Fruit fly (Drosophila melanogaster) whole organism, embryonic: Measurements from ENCODE around the gene CG4456.

Experiments used
- Abd-B ChIP-seq: fragments of 200-800 bp; sonication (Bioruptor generic); optimal IDR thresholded peaks from 2 replicates; lab custom pipeline; 2018; ENCODE audit warnings: missing biosample characterization, mild to moderate bottlenecking, missing genetic modification characterization, moderate library complexity
- Atf6 ChIP-seq: fragments of 200-800 bp; sonication (Bioruptor generic); IDR thresholded peaks from 2 replicates; pipeline ENCODE4 v1.3.6; 2022; ENCODE audit warnings: missing biosample characterization, missing genetic modification characterization
- BtbVII ChIP-seq: fragments of 200-800 bp; sonication (Bioruptor generic); optimal IDR thresholded peaks from 3 replicates; lab custom pipeline; 2017; ENCODE audit warnings: missing biosample characterization, mild to moderate bottlenecking, missing genetic modification characterization
- CG10543 ChIP-seq: fragments of 200-800 bp; sonication (Bioruptor generic); optimal IDR thresholded peaks from 3 replicates; lab custom pipeline; 2017; ENCODE audit warnings: missing biosample characterization, mild to moderate bottlenecking, missing genetic modification characterization, moderate library complexity
- CG11085 ChIP-seq: fragments of 200-800 bp; sonication (Bioruptor generic); IDR thresholded peaks from 2 replicates; pipeline ENCODE4 v1.3.6; 2022; ENCODE audit warnings: missing biosample characterization, missing genetic modification characterization
- CG11398 ChIP-seq: fragments of 200-800 bp; sonication (Bioruptor generic); optimal IDR thresholded peaks from 2 replicates; lab custom pipeline; 2016; ENCODE audit warnings: missing biosample characterization, missing genetic modification characterization
- CG12219 ChIP-seq: fragments of 200-800 bp; sonication (Bioruptor generic); optimal IDR thresholded peaks from 3 replicates; lab custom pipeline; 2018; ENCODE audit warnings: missing biosample characterization, mild to moderate bottlenecking, missing genetic modification characterization
- CG12236 ChIP-seq: fragments of 200-800 bp; sonication (Bioruptor generic); optimal IDR thresholded peaks from 2 replicates; lab custom pipeline; 2016; ENCODE audit warnings: missing biosample characterization, missing genetic modification characterization
- CG12659 ChIP-seq: fragments of 200-800 bp; sonication (Bioruptor generic); optimal IDR thresholded peaks from 3 replicates; lab custom pipeline; 2017; ENCODE audit warnings: mild to moderate bottlenecking, missing biosample characterization, missing genetic modification reagents, missing genetic modification characterization
- CG14710 ChIP-seq: fragments of 200-800 bp; sonication (Bioruptor generic); optimal IDR thresholded peaks from 3 replicates; lab custom pipeline; 2019; ENCODE audit warnings: missing biosample characterization, mild to moderate bottlenecking, missing genetic modification characterization, moderate library complexity
- CG15269 ChIP-seq: fragments of 200-800 bp; sonication (Bioruptor generic); optimal IDR thresholded peaks from 2 replicates; lab custom pipeline; 2018; ENCODE audit warnings: missing biosample characterization, mild to moderate bottlenecking, missing genetic modification characterization, moderate library complexity
- CG15601 ChIP-seq: fragments of 200-800 bp; sonication (Bioruptor generic); optimal IDR thresholded peaks from 3 replicates; lab custom pipeline; 2019; ENCODE audit warnings: missing biosample characterization, mild to moderate bottlenecking, missing genetic modification characterization, moderate library complexity
- CG16863 ChIP-seq: fragments of 200-800 bp; sonication (Bioruptor generic); optimal IDR thresholded peaks from 3 replicates; lab custom pipeline; 2016; ENCODE audit warnings: missing biosample characterization, missing genetic modification characterization
- CG17359 ChIP-seq: fragments of 200-800 bp; sonication (Bioruptor generic); optimal IDR thresholded peaks from 3 replicates; lab custom pipeline; 2018; ENCODE audit warnings: missing biosample characterization, mild to moderate bottlenecking, missing genetic modification characterization, moderate library complexity
- CG1832 ChIP-seq: fragments of 200-800 bp; sonication (Bioruptor generic); optimal IDR thresholded peaks from 2 replicates; lab custom pipeline; 2017; ENCODE audit warnings: missing biosample characterization, mild to moderate bottlenecking, missing genetic modification characterization, inconsistent platforms
- CG30403 ChIP-seq: fragments of 200-800 bp; sonication (Bioruptor generic); optimal IDR thresholded peaks from 3 replicates; lab custom pipeline; 2016; ENCODE audit warnings: missing biosample characterization, missing genetic modification characterization
- CG3847 ChIP-seq: fragments of 200-800 bp; sonication (Bioruptor generic); IDR thresholded peaks from 2 replicates; pipeline ENCODE4 v1.3.6; 2022; ENCODE audit warnings: missing biosample characterization, missing genetic modification characterization
- CG42726 ChIP-seq: fragments of 200-800 bp; sonication (Bioruptor generic); IDR thresholded peaks from 2 replicates; pipeline ENCODE4 v1.3.6; 2022; ENCODE audit warnings: missing biosample characterization, missing genetic modification characterization; ENCODE audit not compliant: partially characterized antibody
- CG4424 ChIP-seq: fragments of 200-800 bp; sonication (Bioruptor generic); optimal IDR thresholded peaks from 3 replicates; lab custom pipeline; 2016; ENCODE audit warnings: missing biosample characterization, missing genetic modification characterization
- CG4730 ChIP-seq: fragments of 200-800 bp; sonication (Bioruptor generic); IDR thresholded peaks from 2 replicates; pipeline ENCODE4 v1.3.6; 2022; ENCODE audit warnings: missing biosample characterization, missing genetic modification characterization
- CG8281 ChIP-seq: fragments of 200-800 bp; sonication (Bioruptor generic); optimal IDR thresholded peaks from 2 replicates; lab custom pipeline; 2018; ENCODE audit warnings: missing biosample characterization, mild to moderate bottlenecking, missing genetic modification characterization, moderate library complexity
- CG9932 ChIP-seq: fragments of 200-800 bp; sonication (Bioruptor generic); IDR thresholded peaks from 2 replicates; pipeline ENCODE4 v1.3.6; 2022; ENCODE audit warnings: missing biosample characterization, missing genetic modification characterization
- CkIIα-i1 ChIP-seq: fragments of 200-800 bp; sonication (Bioruptor generic); IDR thresholded peaks from 2 replicates; pipeline ENCODE4 v1.3.6; 2022; ENCODE audit warnings: missing biosample characterization, missing genetic modification characterization
- Dfd ChIP-seq, 2 experiments: fragments of >200 bp; optimal IDR thresholded peaks; 2 replicates each; lab custom pipeline; 2017; ENCODE audit warnings: missing biosample characterization in 2 of 2, missing genetic modification characterization in 2 of 2
- Dp ChIP-seq: fragments of 200-800 bp; sonication (Bioruptor generic); optimal IDR thresholded peaks from 2 replicates; lab custom pipeline; 2018; ENCODE audit warnings: missing biosample characterization, mild to moderate bottlenecking, missing genetic modification characterization, moderate library complexity
- Ets65A ChIP-seq: fragments of 200-800 bp; sonication (Bioruptor generic); peaks from one replicate; lab custom pipeline; 2016; ENCODE audit warnings: missing biosample characterization, missing genetic modification characterization
- Ets97D ChIP-seq: fragments of 200-800 bp; sonication (Bioruptor generic); optimal IDR thresholded peaks from 3 replicates; lab custom pipeline; 2016; ENCODE audit warnings: missing biosample characterization, missing genetic modification characterization
- Fer3 ChIP-seq: fragments of 200-800 bp; sonication (Bioruptor generic); optimal IDR thresholded peaks from 2 replicates; lab custom pipeline; 2018; ENCODE audit warnings: missing biosample characterization, mild to moderate bottlenecking, missing genetic modification characterization, moderate library complexity
- Meics ChIP-seq: fragments of 200-800 bp; sonication (Bioruptor generic); optimal IDR thresholded peaks from 2 replicates; lab custom pipeline; 2017; ENCODE audit warnings: missing biosample characterization, mild to moderate bottlenecking, missing genetic modification characterization
- Poxn ChIP-seq: fragments of 200-800 bp; sonication (Bioruptor generic); IDR thresholded peaks from 2 replicates; pipeline ENCODE4 v1.3.6; 2022; ENCODE audit warnings: missing biosample characterization, missing genetic modification characterization
- Rx ChIP-seq: fragments of 200-800 bp; sonication (Bioruptor generic); IDR thresholded peaks from 2 replicates; pipeline ENCODE4 v1.3.6; 2022; ENCODE audit warnings: missing biosample characterization, missing genetic modification characterization
- Six4 ChIP-seq: fragments of 200-800 bp; sonication (Bioruptor generic); optimal IDR thresholded peaks from 2 replicates; lab custom pipeline; 2016; ENCODE audit warnings: missing biosample characterization, missing genetic modification characterization
- Spps ChIP-seq: fragments of 200-800 bp; sonication (Bioruptor generic); optimal IDR thresholded peaks from 2 replicates; lab custom pipeline; 2018; ENCODE audit warnings: missing biosample characterization, mild to moderate bottlenecking, missing genetic modification characterization
- Xbp1 ChIP-seq: fragments of 200-800 bp; sonication (Bioruptor generic); optimal IDR thresholded peaks from 3 replicates; lab custom pipeline; 2016; ENCODE audit warnings: missing biosample characterization, mild to moderate bottlenecking, missing genetic modification characterization
- ab ChIP-seq: fragments of 200-800 bp; sonication (Bioruptor generic); optimal IDR thresholded peaks from 2 replicates; lab custom pipeline; 2016; ENCODE audit warnings: missing biosample characterization, missing genetic modification characterization
- bowl ChIP-seq: fragments of 200-800 bp; sonication (Bioruptor generic); IDR thresholded peaks from 2 replicates; pipeline ENCODE4 v1.3.6; 2022; ENCODE audit warnings: missing biosample characterization, missing genetic modification characterization
- bsh ChIP-seq, 2 experiments: fragments of 200-800 bp; sonication (Bioruptor generic); optimal IDR thresholded peaks; 2 replicates each; lab custom pipeline; 2017 to 2018; ENCODE audit warnings: mild to moderate bottlenecking in 2 of 2, missing biosample characterization in 2 of 2, missing genetic modification characterization in 2 of 2, moderate library complexity in 1 of 2
- cato ChIP-seq: fragments of 200-800 bp; sonication (Bioruptor generic); optimal IDR thresholded peaks from 2 replicates; lab custom pipeline; 2016; ENCODE audit warnings: missing biosample characterization, missing genetic modification characterization, borderline replicate concordance
- dimm ChIP-seq: fragments of 200-800 bp; sonication (Bioruptor generic); IDR thresholded peaks from 2 replicates; pipeline ENCODE4 v1.3.6; 2022; ENCODE audit warnings: missing biosample characterization, missing genetic modification characterization
- dm ChIP-seq: fragments of 200-800 bp; sonication (Bioruptor generic); optimal IDR thresholded peaks from 3 replicates; lab custom pipeline; 2016; ENCODE audit warnings: missing biosample characterization, missing genetic modification characterization
- dmrt11E ChIP-seq: fragments of 200-800 bp; sonication (Bioruptor generic); optimal IDR thresholded peaks from 3 replicates; lab custom pipeline; 2018; ENCODE audit warnings: missing biosample characterization, mild to moderate bottlenecking, missing genetic modification characterization, moderate library complexity
- hth ChIP-seq: fragments of >200 bp; optimal IDR thresholded peaks from 2 replicates; lab custom pipeline; 2017; ENCODE audit warnings: inconsistent platforms
- jigr1 ChIP-seq: fragments of 200-800 bp; sonication (Bioruptor generic); IDR thresholded peaks from 3 replicates; pipeline ENCODE4 v1.3.6; 2022; ENCODE audit warnings: missing biosample characterization, missing genetic modification characterization
- jumu ChIP-seq: fragments of 200-800 bp; sonication (Bioruptor generic); optimal IDR thresholded peaks from 3 replicates; lab custom pipeline; 2016; ENCODE audit warnings: missing biosample characterization, missing genetic modification characterization
- klu ChIP-seq: fragments of 200-800 bp; sonication (Bioruptor generic); IDR thresholded peaks from 2 replicates; pipeline ENCODE4 v1.3.6; 2022; ENCODE audit warnings: missing biosample characterization, missing genetic modification characterization
- lab ChIP-seq: fragments of 200-800 bp; sonication (Bioruptor generic); optimal IDR thresholded peaks from 3 replicates; lab custom pipeline; 2017; ENCODE audit warnings: missing biosample characterization, missing genetic modification characterization, mild to moderate bottlenecking, moderate library complexity, missing genetic modification reagents
- ranshi ChIP-seq: fragments of 200-800 bp; sonication (Bioruptor generic); IDR thresholded peaks from 2 replicates; pipeline ENCODE4 v1.3.6; 2022; ENCODE audit warnings: missing biosample characterization, missing genetic modification characterization
- rib ChIP-seq: fragments of 200-800 bp; sonication (Bioruptor generic); IDR thresholded peaks from 2 replicates; pipeline ENCODE4 v1.3.6; 2022; ENCODE audit warnings: missing biosample characterization, missing genetic modification characterization
- slou ChIP-seq: fragments of 200-800 bp; sonication (Bioruptor generic); optimal IDR thresholded peaks from 3 replicates; lab custom pipeline; 2016; ENCODE audit warnings: missing biosample characterization, missing genetic modification characterization
- sr ChIP-seq: fragments of 200-800 bp; sonication (Bioruptor generic); IDR thresholded peaks from 3 replicates; pipeline ENCODE4 v1.3.6; 2022; ENCODE audit warnings: missing biosample characterization, missing genetic modification characterization

The CG4456 gene

DNA sequence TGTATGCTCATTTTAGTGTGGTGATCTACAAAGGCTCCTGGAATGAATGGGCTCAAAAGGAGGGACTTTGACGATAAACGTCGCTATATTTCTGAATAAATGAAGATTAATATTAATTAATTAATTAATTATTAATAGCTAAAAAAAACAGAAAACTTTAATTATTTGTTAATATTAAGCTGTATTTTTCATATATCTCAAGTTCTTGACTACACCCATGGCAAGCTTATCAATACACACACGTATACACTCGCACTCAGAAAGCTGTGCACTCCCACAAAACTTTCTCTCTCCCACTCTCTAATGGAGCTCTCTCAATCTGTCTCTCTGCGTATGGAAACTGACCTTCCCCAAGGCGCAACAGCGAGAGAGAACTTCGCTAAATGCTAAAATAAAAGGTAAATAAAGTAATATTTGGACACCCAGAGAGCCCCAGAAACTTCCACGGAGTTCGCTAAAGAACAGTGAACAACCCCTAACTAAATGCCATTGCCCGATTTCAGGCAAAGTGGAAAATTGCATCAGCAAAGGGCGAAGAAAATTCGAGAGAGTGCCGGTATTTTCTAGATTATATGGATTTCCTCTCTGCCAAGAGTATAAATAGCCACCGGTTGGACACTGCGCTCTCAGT lies 967 bp downstream of the CG4456 start (continued):
- TF ChIP-seq CG10543 (GFP tag; lab: Kevin White, UChicago) (peak; percentile 49), bowl (GFP tag; lab: Robert Waterston, UW) (peak; percentile 45; the same call in 1 of the 2 replicates), cato (GFP tag; lab: Kevin White, UChicago) (peak; percentile 18), rib (GFP tag; lab: Robert Waterston, UW) (no peak), BtbVII (GFP tag; lab: Kevin White, UChicago) (peak; percentile 73), Spps (tag; lab: Kevin White, UChicago) (peak; percentile 46), CG8281 (tag; lab: Kevin White, UChicago) (peak; percentile 9), CG1832 (GFP tag; lab: Kevin White, UChicago) (no peak), CG4730 (GFP tag; lab: Robert Waterston, UW) (peak; percentile 45; the same call in 1 of the 2 replicates), Ets65A (GFP tag; lab: Kevin White, UChicago) (no peak), CG12236 (GFP tag; lab: Kevin White, UChicago) (no peak), CG16863 (GFP tag; lab: Kevin White, UChicago) (peak; percentile 13), jumu (GFP tag; lab: Kevin White, UChicago) (no peak), CG42726 (GFP tag; lab: Robert Waterston, UW) (no peak), sr (GFP tag; lab: Robert Waterston, UW) (peak; percentile 23; the same call in 1 of the 3 replicates), CG11085 (no peak), ab (no peak), ranshi (GFP tag; lab: Robert Waterston, UW) (peak; percentile 66), klu (GFP tag; lab: Robert Waterston, UW) (no peak), Meics (GFP tag; lab: Kevin White, UChicago) (peak; percentile 71), jigr1 (GFP tag; lab: Robert Waterston, UW) (no peak), hth (lab: Kevin White, UChicago) (no peak), CG11398 (GFP tag; lab: Kevin White, UChicago) (no peak), CG15601 (tag; lab: Kevin White, UChicago) (peak; percentile 64), Xbp1 (GFP tag; lab: Kevin White, UChicago) (peak; percentile 73), CG4424 (GFP tag; lab: Kevin White, UChicago) (peak; percentile 81), CG17359 (peak; percentile 82), Poxn (GFP tag; lab: Robert Waterston, UW) (no peak), CG12659 (peak; percentile 74), Dfd (GFP tag; optimal IDR thresholded peaks at IDR 0.05; lab: Kevin White, UChicago) (no peak), lab (GFP tag; lab: Kevin White, UChicago) (peak; percentile 88), CG3847 (GFP tag; lab: Robert Waterston, UW) (0 out of 2 replicates have a peak, but pooled peaks have one; percentile 20), Fer3 (tag; lab: Kevin White, UChicago) (peak; percentile 70), CG14710 (tag; lab: Kevin White, UChicago) (peak; percentile 60), Rx (GFP tag; lab: Robert Waterston, UW) (0 out of 2 replicates have a peak, but pooled peaks have one; percentile 7), Six4 (peak; percentile 43), Dp (GFP tag; lab: Kevin White, UChicago) (no peak), dimm (GFP tag; lab: Robert Waterston, UW) (no peak), Ets97D (GFP tag; lab: Kevin White, UChicago) (no peak), CG12219 (GFP tag; lab: Kevin White, UChicago) (peak; percentile 44), dm (GFP tag; lab: Kevin White, UChicago) (no peak), CG9932 (peak; percentile 61), slou (GFP tag; lab: Kevin White, UChicago) (no peak), bsh (GFP tag; optimal IDR thresholded peaks at IDR 0.05; lab: Kevin White, UChicago) (peak; percentile 39 to 81), CG15269 (tag; lab: Kevin White, UChicago) (peak; percentile 72), CkIIα-i1 (GFP tag; lab: Robert Waterston, UW) (no peak), Atf6 (GFP tag; lab: Robert Waterston, UW) (peak; percentile 62), Abd-B (no peak), dmrt11E (tag; lab: Kevin White, UChicago) (peak; percentile 33), CG30403 (GFP tag; lab: Kevin White, UChicago) (peak; percentile 67)
